Worm (Caenorhabditis elegans): ENCODE measurements around the gene C10F3.7.

Gene C10F3.7

ce11 chrV:6017630-6018029 lies 31.0 kb upstream of the C10F3.7 start, which contains the start of the genes rpt-2 and aps-1 (continued):
- TF ChIP-seq lin-15B (tag; optimal IDR thresholded peaks at IDR 0.05) (peak; percentile 68), mep-1 (tag; optimal IDR thresholded peaks at IDR 0.05) (peak; percentile 85), F44E2.7 (GFP tag; IDR thresholded peaks at IDR 0.05) (no peak), ctbp-1 (GFP tag; IDR thresholded peaks at IDR 0.05) (no peak), set-16 (GFP tag; IDR thresholded peaks at IDR 0.05) (no peak), spr-1 (tag; optimal IDR thresholded peaks at IDR 0.05) (no peak), pqm-1 (tag; optimal IDR thresholded peaks at IDR 0.05) (peak; percentile 8), R02D3.7 (tag; optimal IDR thresholded peaks at IDR 0.05) (no peak), dmd-6 (GFP tag; IDR thresholded peaks at IDR 0.05) (peak; percentile 34), T20F7.1 (GFP tag; optimal IDR thresholded peaks at IDR 0.05) (peak; percentile 100), hlh-11 (tag; optimal IDR thresholded peaks at IDR 0.05) (peak; percentile 60), zag-1 (tag; optimal IDR thresholded peaks at IDR 0.05) (no peak), arid-1 (GFP tag; conservative IDR thresholded peaks at IDR 0.05) (no peak), nhr-41 (GFP tag; IDR thresholded peaks at IDR 0.05) (no peak)

- no peak for TF ChIP-seq daf-16 (GFP tag; optimal IDR thresholded peaks at IDR 0.05)
- no peak for TF ChIP-seq daf-16 (tag; optimal IDR thresholded peaks at IDR 0.05)
- TF ChIP-seq spr-3 (GFP tag; optimal IDR thresholded peaks at IDR 0.05): no peak
- TF ChIP-seq nhr-111 (GFP tag; optimal IDR thresholded peaks at IDR 0.05): no peak
- TF ChIP-seq ceh-82 (tag; optimal IDR thresholded peaks at IDR 0.05): no peak
- TF ChIP-seq T20F7.1 (GFP tag; optimal IDR thresholded peaks at IDR 0.05): peak; percentile 48
- no peak for TF ChIP-seq egl-43 (GFP tag; IDR thresholded peaks at IDR 0.05)
- no peak for TF ChIP-seq dmd-9 (GFP tag; IDR thresholded peaks at IDR 0.05)
- TF ChIP-seq spr-1 (tag; optimal IDR thresholded peaks at IDR 0.05): no peak
- TF ChIP-seq hlh-11 (tag; optimal IDR thresholded peaks at IDR 0.05): peak; percentile 3
- peak; percentile 59 for TF ChIP-seq jun-1 (tag; optimal IDR thresholded peaks at IDR 0.05)
- no peak for TF ChIP-seq dve-1 (tag; optimal IDR thresholded peaks at IDR 0.05; ENCODE audit: insufficient read depth)
- TF ChIP-seq zfp-2 (tag; optimal IDR thresholded peaks at IDR 0.05): no peak
- TF ChIP-seq aha-1 (tag): peak; percentile 15
Observed at ce11 chrV:6016097-6016496, 29.4 kb upstream of the C10F3.7 start.

ce11 chrV:6015546-6016089 lies 29.0 kb upstream of the C10F3.7 start:
- TF ChIP-seq lin-29 (GFP tag; IDR thresholded peaks at IDR 0.05): no peak
- peak; percentile 22; the same call in 1 of the 2 replicates for TF ChIP-seq egl-43 (GFP tag; IDR thresholded peaks at IDR 0.05)
- peak; percentile 9; the same call in 1 of the 2 replicates for TF ChIP-seq pha-4 (GFP tag; IDR thresholded peaks at IDR 0.05)
- TF ChIP-seq pha-4 (tag; optimal IDR thresholded peaks at IDR 0.05): no peak
- TF ChIP-seq arid-1 (GFP tag; conservative IDR thresholded peaks at IDR 0.05): peak; percentile 9; the same call in 1 of the 2 replicates
- peak; percentile 40 for TF ChIP-seq mep-1 (tag; optimal IDR thresholded peaks at IDR 0.05)
- TF ChIP-seq lin-38 (GFP tag; IDR thresholded peaks at IDR 0.05): peak; percentile 44
- TF ChIP-seq fkh-10 (GFP tag; optimal IDR thresholded peaks at IDR 0.05): no peak
- peak; percentile 46; the same call in 1 of the 2 replicates for TF ChIP-seq snpc-1.2 (GFP tag; IDR thresholded peaks at IDR 0.05)
- TF ChIP-seq F49E8.2 (tag; optimal IDR thresholded peaks at IDR 0.05; ENCODE audit: borderline replicate concordance): peak; percentile 31

ce11 chrV:6012401-6012800 lies 25.7 kb upstream of the C10F3.7 start:
- TF ChIP-seq nhr-42 (GFP tag; IDR thresholded peaks at IDR 0.05): no peak
- no peak for TF ChIP-seq ceh-28 (tag; optimal IDR thresholded peaks at IDR 0.05)
- no peak for TF ChIP-seq lin-29 (GFP tag; IDR thresholded peaks at IDR 0.05)
- peak; percentile 28; the same call in 1 of the 2 replicates for TF ChIP-seq mdt-29 (GFP tag; IDR thresholded peaks at IDR 0.05)
- no peak for TF ChIP-seq tra-1 (GFP tag; IDR thresholded peaks at IDR 0.05)
- peak; percentile 83 for TF ChIP-seq aha-1 (tag)
- no peak for TF ChIP-seq skn-1 (tag; optimal IDR thresholded peaks at IDR 0.05)
- TF ChIP-seq lin-15B (tag; optimal IDR thresholded peaks at IDR 0.05): no peak
- TF ChIP-seq dmd-6 (GFP tag; IDR thresholded peaks at IDR 0.05): no peak
- TF ChIP-seq dmd-9 (GFP tag; IDR thresholded peaks at IDR 0.05): no peak
- TF ChIP-seq aly-2 (tag; optimal IDR thresholded peaks at IDR 0.05): no peak
- no peak for TF ChIP-seq arid-1 (GFP tag; conservative IDR thresholded peaks at IDR 0.05)
- no peak for TF ChIP-seq ceh-62 (tag; optimal IDR thresholded peaks at IDR 0.05)
- no peak for TF ChIP-seq F26F4.8 (GFP tag; conservative IDR thresholded peaks at IDR 0.05)
- TF ChIP-seq nhr-111 (GFP tag; optimal IDR thresholded peaks at IDR 0.05): no peak
- no peak for TF ChIP-seq php-3 (GFP tag; IDR thresholded peaks at IDR 0.05)
- TF ChIP-seq R02D3.7 (tag; optimal IDR thresholded peaks at IDR 0.05): no peak
- no peak for TF ChIP-seq spr-3 (GFP tag; optimal IDR thresholded peaks at IDR 0.05)
- TF ChIP-seq lsy-2 (tag; optimal IDR thresholded peaks at IDR 0.05): peak in 1 of 2 experiments; percentile 29
- no peak for TF ChIP-seq lir-3 (tag; optimal IDR thresholded peaks at IDR 0.05)
- peak; percentile 20 for TF ChIP-seq pqm-1 (tag; optimal IDR thresholded peaks at IDR 0.05)
- no peak for TF ChIP-seq ces-1 (GFP tag; optimal IDR thresholded peaks at IDR 0.05)
- no peak for TF ChIP-seq duxl-1 (tag; optimal IDR thresholded peaks at IDR 0.05; ENCODE audit: poor library complexity)
- peak; percentile 19 for TF ChIP-seq dve-1 (tag; optimal IDR thresholded peaks at IDR 0.05; ENCODE audit: insufficient read depth)

Measured in whole organism, L4 larva.